Worm (Caenorhabditis elegans) whole organism, L4 larva: ENCODE measurements around the gene fbxa-81.
A peak's percentile ranks its signal among the peaks of the same experiment; 100 is the strongest.

ENCODE experiments used
- lin-39 ChIP-seq: fragments of 150-350 bp; optimal IDR thresholded peaks from 2 replicates; lab custom pipeline; 2014; ENCODE audit warnings: missing biosample characterization, missing genetic modification reagents, missing genetic modification characterization
- mdl-1 ChIP-seq, 2 experiments: fragments of 150-350 bp in 1 of 2; sonication (generic microtip) in 1 of 2; optimal IDR thresholded peaks; 2 replicates each; lab custom pipeline; 2014 to 2017; ENCODE audit warnings: missing biosample characterization in 2 of 2, missing genetic modification characterization in 2 of 2
- nhr-11 ChIP-seq: fragments of 150-350 bp; optimal IDR thresholded peaks from 2 replicates; lab custom pipeline; 2014; ENCODE audit warnings: missing biosample characterization, missing genetic modification characterization
- nhr-237 ChIP-seq: sonication (generic microtip); optimal IDR thresholded peaks from 2 replicates; lab custom pipeline; 2017; ENCODE audit warnings: missing biosample characterization, missing genetic modification characterization
- pha-4 ChIP-seq, 2 experiments: fragments of 150-350 bp in 1 of 2; fragments of 200-800 bp in 1 of 2; sonication (Bioruptor generic) in 1 of 2; IDR thresholded peaks in 1 of 2; optimal IDR thresholded peaks in 1 of 2; 2 replicates each; pipeline versions ENCODE4 v1.3.6 to Lab custom; 2014 to 2022; ENCODE audit warnings: missing genetic modification characterization in 2 of 2, missing genetic modification reagents in 2 of 2, missing biosample characterization in 1 of 2, missing compliant biosample characterization in 1 of 2
- skn-1 ChIP-seq: fragments of 150-350 bp; optimal IDR thresholded peaks from 2 replicates; lab custom pipeline; 2014; ENCODE audit warnings: missing biosample characterization, missing genetic modification characterization

ce11 chrX:14507992-14508391, 33.9 kb downstream of the fbxa-81 start:
- TF ChIP-seq nhr-237 (tag; lab: Kevin White, UChicago) (no peak), pha-4 (GFP tag; IDR thresholded peaks at IDR 0.05; lab: Robert Waterston, UW) (no peak), pha-4 (tag; optimal IDR thresholded peaks at IDR 0.05; lab: Kevin White, UChicago) (no peak), lin-39 (tag; lab: Kevin White, UChicago) (no peak), mdl-1 (tag; optimal IDR thresholded peaks at IDR 0.05; lab: Kevin White, UChicago) (peak in 1 of 2 experiments; percentile 43), nhr-11 (tag; lab: Kevin White, UChicago) (no peak), skn-1 (no peak)
